Fruit fly (Drosophila melanogaster): Measurements from ENCODE around the gene CG32591.

The CG32591 gene

dm6 chrX:14905499-14906044, 23.2 kb downstream of the CG32591 start, which contains the start of gene CG9512:
Gene CG9512, minus strand, starts transcription at chrX:14905549.
- TF ChIP-seq CrebA (GFP tag; optimal IDR thresholded peaks at IDR 0.05; ENCODE audit: borderline replicate concordance), result peak; percentile 2
- TF ChIP-seq jim (GFP tag; optimal IDR thresholded peaks at IDR 0.05), result no peak

- TF ChIP-seq CG9705 (GFP tag; optimal IDR thresholded peaks at IDR 0.05), result no peak
- TF ChIP-seq tai (GFP tag; optimal IDR thresholded peaks at IDR 0.05), result no peak
- TF ChIP-seq Jra (GFP tag; optimal IDR thresholded peaks at IDR 0.05), result no peak
- TF ChIP-seq sv (GFP tag; optimal IDR thresholded peaks at IDR 0.05), result no peak
- no peak for TF ChIP-seq ey (GFP tag; optimal IDR thresholded peaks at IDR 0.05)
- TF ChIP-seq fru (GFP tag; optimal IDR thresholded peaks at IDR 0.05), result peak; percentile 61
- TF ChIP-seq psq (GFP tag; optimal IDR thresholded peaks at IDR 0.05), result peak; percentile 1
- TF ChIP-seq dmrt93B (GFP tag; optimal IDR thresholded peaks at IDR 0.05), result peak; percentile 13
- peak; percentile 16 for TF ChIP-seq h (GFP tag; optimal IDR thresholded peaks at IDR 0.05)
- no peak for TF ChIP-seq Hnf4 (GFP tag; optimal IDR thresholded peaks at IDR 0.05)
- TF ChIP-seq dl (GFP tag; optimal IDR thresholded peaks at IDR 0.05; ENCODE audit: insufficient read depth in 1 of 2, partially characterized antibody in 2 of 2), result no peak
- TF ChIP-seq jim (GFP tag; optimal IDR thresholded peaks at IDR 0.05), result no peak
- no peak for TF ChIP-seq GATAd (GFP tag; optimal IDR thresholded peaks at IDR 0.05)
- TF ChIP-seq Sp1 (GFP tag; optimal IDR thresholded peaks at IDR 0.05), result peak; percentile 41
These were observed 31.2 kb downstream of the CG32591 start for dm6 chrX:14897592-14897991.

dm6 chrX:14896791-14897190, 32.0 kb downstream of the CG32591 start, which contains the start of gene CG9514:
Gene CG9514, minus strand, starts transcription at chrX:14896891.
- TF ChIP-seq Mio (GFP tag; optimal IDR thresholded peaks at IDR 0.05) (no peak), GATAd (GFP tag; optimal IDR thresholded peaks at IDR 0.05) (no peak), OdsH (GFP tag; optimal IDR thresholded peaks at IDR 0.05) (no peak), lola (GFP tag; optimal IDR thresholded peaks at IDR 0.05) (no peak), woc (GFP tag; optimal IDR thresholded peaks at IDR 0.05) (no peak), foxo (GFP tag; optimal IDR thresholded peaks at IDR 0.05) (no peak), N (GFP tag; optimal IDR thresholded peaks at IDR 0.05) (no peak), tai (GFP tag; optimal IDR thresholded peaks at IDR 0.05) (no peak), ey (GFP tag; optimal IDR thresholded peaks at IDR 0.05) (no peak), h (GFP tag; optimal IDR thresholded peaks at IDR 0.05) (no peak), CG32264 (GFP tag; optimal IDR thresholded peaks at IDR 0.05) (no peak), jim (GFP tag; optimal IDR thresholded peaks at IDR 0.05) (no peak), dsf (GFP tag; optimal IDR thresholded peaks at IDR 0.05; ENCODE audit: borderline replicate concordance) (no peak), Myc (optimal IDR thresholded peaks at IDR 0.05) (no peak), usp (GFP tag; optimal IDR thresholded peaks at IDR 0.05) (no peak), CG9705 (GFP tag; optimal IDR thresholded peaks at IDR 0.05) (no peak)

dm6 chrX:14896310-14896709, 32.4 kb downstream of the CG32591 start:
- TF ChIP-seq usp (GFP tag; optimal IDR thresholded peaks at IDR 0.05) (no peak), sv (GFP tag; optimal IDR thresholded peaks at IDR 0.05) (no peak), Hr78 (GFP tag; optimal IDR thresholded peaks at IDR 0.05) (no peak), OdsH (GFP tag; optimal IDR thresholded peaks at IDR 0.05) (no peak), GATAd (GFP tag; optimal IDR thresholded peaks at IDR 0.05) (no peak), br (GFP tag; optimal IDR thresholded peaks at IDR 0.05) (no peak), Dfd (GFP tag; optimal IDR thresholded peaks at IDR 0.05) (no peak), Abd-B (GFP tag; optimal IDR thresholded peaks at IDR 0.05) (no peak), ey (GFP tag; optimal IDR thresholded peaks at IDR 0.05) (no peak), sage (GFP tag; optimal IDR thresholded peaks at IDR 0.05) (no peak), brk (GFP tag; optimal IDR thresholded peaks at IDR 0.05) (no peak), dmrt93B (GFP tag; optimal IDR thresholded peaks at IDR 0.05) (no peak), lola (GFP tag; optimal IDR thresholded peaks at IDR 0.05) (no peak)

dm6 chrX:14893872-14894271, 34.9 kb downstream of the CG32591 start:
- TF ChIP-seq Sp1 (GFP tag; optimal IDR thresholded peaks at IDR 0.05), result no peak
- TF ChIP-seq GATAd (GFP tag; optimal IDR thresholded peaks at IDR 0.05), result no peak

Data from whole organism, wandering third instar larva.